Worm (Caenorhabditis elegans): ENCODE results near the gene F58D2.2.

The F58D2.2 gene

DNA sequence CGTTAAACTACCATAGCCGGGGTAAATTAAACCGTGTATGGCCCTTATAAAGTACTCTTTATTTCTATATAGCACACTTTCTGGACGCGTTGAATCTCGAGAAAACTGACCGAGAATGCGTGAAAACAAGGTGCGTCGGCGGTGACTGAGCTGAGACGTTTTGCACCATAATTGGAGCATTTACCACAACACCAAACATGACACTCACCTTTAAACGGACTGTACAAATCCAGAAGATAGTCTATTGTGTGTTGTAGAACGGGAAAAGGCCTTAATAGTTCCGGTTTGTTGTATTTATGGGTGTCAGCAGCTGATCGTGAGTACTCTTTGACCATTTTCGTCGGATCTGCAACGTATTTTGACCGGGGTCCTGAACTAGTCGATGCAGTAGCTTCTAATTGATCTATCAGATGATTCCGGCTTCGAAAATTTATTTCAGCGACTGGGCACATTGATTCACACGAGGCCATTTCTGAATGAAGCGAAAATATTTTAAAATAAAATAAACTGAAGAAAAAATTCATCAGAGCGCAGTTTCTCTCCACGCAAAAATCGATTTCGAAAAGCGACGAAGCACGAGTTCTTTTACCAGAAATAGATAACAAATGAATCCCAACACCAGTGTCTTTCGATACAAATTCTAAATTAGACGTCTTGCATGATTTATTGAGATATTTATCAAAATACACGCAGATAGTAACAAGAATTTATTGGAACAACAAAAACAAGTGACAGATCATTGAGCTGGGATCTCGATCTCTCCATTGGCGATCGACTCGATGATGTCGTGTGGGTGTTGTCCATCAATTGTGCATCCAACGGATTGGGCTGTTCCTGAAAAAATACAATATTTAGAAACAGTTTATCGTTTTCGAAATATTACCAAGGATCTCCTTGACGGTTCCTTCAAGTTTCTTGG lies 49.6 kb downstream of the F58D2.2 start, which contains the start of gene tag-115 (continued):
- TF ChIP-seq ZK185.1 (tag; optimal IDR thresholded peaks at IDR 0.05; ENCODE audit: poor library complexity, severe bottlenecking): peak; percentile 60
- no peak for TF ChIP-seq nfya-1 (tag; optimal IDR thresholded peaks at IDR 0.05; ENCODE audit: borderline replicate concordance, insufficient read depth)
- peak; percentile 1 for TF ChIP-seq nhr-90 (tag; optimal IDR thresholded peaks at IDR 0.05)
- no peak for TF ChIP-seq F57A8.1 (GFP tag; optimal IDR thresholded peaks at IDR 0.05)
- TF ChIP-seq lin-40 (tag; optimal IDR thresholded peaks at IDR 0.05): peak; percentile 20
- peak; percentile 69 for TF ChIP-seq tbp1 (GFP tag; optimal IDR thresholded peaks at IDR 0.05)
- TF ChIP-seq F49E8.2 (tag; optimal IDR thresholded peaks at IDR 0.05; ENCODE audit: insufficient read depth): peak; percentile 93
- peak; percentile 82 for TF ChIP-seq nfyb-1 (GFP tag; IDR thresholded peaks at IDR 0.05)
- TF ChIP-seq bed-1 (GFP tag; IDR thresholded peaks at IDR 0.05): 0 out of 2 replicates have a peak, but pooled peaks have one; percentile 15
- peak; percentile 18 for TF ChIP-seq athp-1 (tag; optimal IDR thresholded peaks at IDR 0.05)
- TF ChIP-seq F22D6.2 (tag; optimal IDR thresholded peaks at IDR 0.05): no peak
- peak; percentile 72 for TF ChIP-seq tlf-1 (GFP tag; optimal IDR thresholded peaks at IDR 0.05)
- peak; percentile 65 for TF ChIP-seq repo-1 (tag; optimal IDR thresholded peaks at IDR 0.05)
- no peak for TF ChIP-seq let-526 (GFP tag; IDR thresholded peaks at IDR 0.05)
- peak; percentile 20 for TF ChIP-seq rec-8 (tag; optimal IDR thresholded peaks at IDR 0.05)
- TF ChIP-seq lag-1 (GFP tag; IDR thresholded peaks at IDR 0.05): no peak
- no peak for TF ChIP-seq ceh-40 (GFP tag; IDR thresholded peaks at IDR 0.05)
- TF ChIP-seq ceh-100 (GFP tag; IDR thresholded peaks at IDR 0.05): peak; percentile 29; the same call in 1 of the 2 replicates
- TF ChIP-seq ccch-3 (GFP tag; optimal IDR thresholded peaks at IDR 0.05): no peak
- TF ChIP-seq Y53F4B.3 (GFP tag; IDR thresholded peaks at IDR 0.05): no peak
- TF ChIP-seq snpc-1.1 (tag; optimal IDR thresholded peaks at IDR 0.05; ENCODE audit: insufficient read depth): peak; percentile 22
- TF ChIP-seq ztf-18 (tag; optimal IDR thresholded peaks at IDR 0.05): peak; percentile 16
- no peak for TF ChIP-seq cebp-1 (GFP tag; IDR thresholded peaks at IDR 0.05)
- peak; percentile 51 for TF ChIP-seq cebp-1 (tag; optimal IDR thresholded peaks at IDR 0.05)
- no peak for TF ChIP-seq ztf-25 (GFP tag; IDR thresholded peaks at IDR 0.05)
- TF ChIP-seq aptf-2 (GFP tag; conservative IDR thresholded peaks at IDR 0.05): no peak
- TF ChIP-seq ekl-4 (GFP tag; IDR thresholded peaks at IDR 0.05): peak; percentile 70
- TF ChIP-seq F52B5.7 (tag; optimal IDR thresholded peaks at IDR 0.05): no peak
- TF ChIP-seq C06A6.2 (GFP tag; conservative IDR thresholded peaks at IDR 0.05): no peak
- peak; percentile 80; the same call in 1 of the 2 replicates for TF ChIP-seq F39B2.1 (GFP tag; IDR thresholded peaks at IDR 0.05)
- TF ChIP-seq nhr-80 (tag; optimal IDR thresholded peaks at IDR 0.05): no peak
- TF ChIP-seq ztf-22 (GFP tag; optimal IDR thresholded peaks at IDR 0.05): no peak
- peak; percentile 52; the same call in 1 of the 2 replicates for TF ChIP-seq C17E4.6 (GFP tag; IDR thresholded peaks at IDR 0.05)
- peak; percentile 23 for TF ChIP-seq ama-1 (optimal IDR thresholded peaks at IDR 0.05)
- TF ChIP-seq ama-1 (GFP tag; optimal IDR thresholded peaks at IDR 0.05): peak; percentile 86 to 94
- TF ChIP-seq dox-1 (GFP tag; IDR thresholded peaks at IDR 0.05): peak; percentile 75
- TF ChIP-seq T07F8.4 (tag; optimal IDR thresholded peaks at IDR 0.05): no peak
- TF ChIP-seq hlh-12 (tag; optimal IDR thresholded peaks at IDR 0.05): no peak
- TF ChIP-seq lsl-1 (GFP tag; optimal IDR thresholded peaks at IDR 0.05): peak; percentile 66
- peak; percentile 66 for TF ChIP-seq mcd-1 (GFP tag; IDR thresholded peaks at IDR 0.05)
- peak; percentile 91 for TF ChIP-seq attf-6 (GFP tag; IDR thresholded peaks at IDR 0.05)
- peak; percentile 53; the same call in 1 of the 2 replicates for TF ChIP-seq Y53G8AR.9 (GFP tag; conservative IDR thresholded peaks at IDR 0.05)
- peak; percentile 21 for TF ChIP-seq B0261.1 (tag; optimal IDR thresholded peaks at IDR 0.05)
- peak; percentile 98 for TF ChIP-seq hrde-1 (tag; optimal IDR thresholded peaks at IDR 0.05; ENCODE audit: borderline replicate concordance)
- TF ChIP-seq madf-3 (GFP tag; IDR thresholded peaks at IDR 0.05): peak; percentile 70
- peak; percentile 73 for TF ChIP-seq pbrm-1 (GFP tag; IDR thresholded peaks at IDR 0.05)

All from whole organism, young adult.